Fruit fly (Drosophila melanogaster): ENCODE results near the gene CG17193.

Gene CG17193

dm6 chr3R:20031043-20031763 lies 24.7 kb downstream of the CG17193 start, which contains the start of gene trem (continued):
- TF ChIP-seq CG31441 (GFP tag; IDR thresholded peaks at IDR 0.05) (no peak; the same call in none of the 2 replicates), CG7786 (GFP tag; optimal IDR thresholded peaks at IDR 0.05) (peak; percentile 18), NC2α (GFP tag; optimal IDR thresholded peaks at IDR 0.05) (no peak), Hr3 (GFP tag; optimal IDR thresholded peaks at IDR 0.05) (peak; percentile 84), CG12769 (tag; optimal IDR thresholded peaks at IDR 0.05) (no peak), so (GFP tag; IDR thresholded peaks at IDR 0.05) (no peak), pb (GFP tag; optimal IDR thresholded peaks at IDR 0.05) (no peak), NfI (GFP tag; optimal IDR thresholded peaks at IDR 0.05) (peak; percentile 66), CG12071 (GFP tag; optimal IDR thresholded peaks at IDR 0.05) (no peak), CG8089 (GFP tag; optimal IDR thresholded peaks at IDR 0.05) (peak; percentile 16), unpg (GFP tag; optimal IDR thresholded peaks at IDR 0.05) (peak; percentile 61), CG10543 (GFP tag; optimal IDR thresholded peaks at IDR 0.05) (peak; percentile 78), pzg (GFP tag; optimal IDR thresholded peaks at IDR 0.05) (peak; percentile 24), Deaf1 (tag; optimal IDR thresholded peaks at IDR 0.05) (no peak), disco-r (GFP tag; optimal IDR thresholded peaks at IDR 0.05) (no peak), Dip3 (GFP tag; optimal IDR thresholded peaks at IDR 0.05) (peak; percentile 60), CG2202 (tag; optimal IDR thresholded peaks at IDR 0.05) (peak; percentile 28), CG1603 (tag; optimal IDR thresholded peaks at IDR 0.05) (no peak), ab (GFP tag; optimal IDR thresholded peaks at IDR 0.05) (no peak), CG10321 (GFP tag; IDR thresholded peaks at IDR 0.05) (no peak), peb (GFP tag; IDR thresholded peaks at IDR 0.05) (0 out of 2 replicates have a peak, but pooled peaks have one; percentile 13), CG2129 (GFP tag; IDR thresholded peaks at IDR 0.05; ENCODE audit: partially characterized antibody) (no peak), CG15514 (GFP tag; optimal IDR thresholded peaks at IDR 0.05) (peak; percentile 1), CG11560 (tag; IDR thresholded peaks at IDR 0.05) (peak; percentile 61; the same call in 2 of the 3 replicates), CG3838 (GFP tag; optimal IDR thresholded peaks at IDR 0.05) (peak; percentile 29), sens (GFP tag) (peak; percentile 82), seq (GFP tag; IDR thresholded peaks at IDR 0.05) (0 out of 2 replicates have a peak, but pooled peaks have one; percentile 24), BEAF-32 (GFP tag; optimal IDR thresholded peaks at IDR 0.05) (peak; percentile 13), slbo (GFP tag; IDR thresholded peaks at IDR 0.05) (peak; percentile 91), CG12155 (GFP tag; optimal IDR thresholded peaks at IDR 0.05) (peak; percentile 74), CG13123 (GFP tag; optimal IDR thresholded peaks at IDR 0.05) (peak; percentile 37), CG1792 (GFP tag; optimal IDR thresholded peaks at IDR 0.05) (no peak), HmgZ (tag; optimal IDR thresholded peaks at IDR 0.05) (peak; percentile 18), Ada2b (GFP tag; IDR thresholded peaks at IDR 0.05) (peak; percentile 39), dati (GFP tag; IDR thresholded peaks at IDR 0.05) (no peak), dmrt11E (tag; optimal IDR thresholded peaks at IDR 0.05) (peak; percentile 81), Pdp1 (GFP tag; optimal IDR thresholded peaks at IDR 0.05) (peak in 1 of 2 experiments; percentile 57), Rfx (GFP tag; IDR thresholded peaks at IDR 0.05) (peak; percentile 76), luna (GFP tag; optimal IDR thresholded peaks at IDR 0.05) (no peak), MBD-R2 (GFP tag; IDR thresholded peaks at IDR 0.05) (peak; percentile 91), Meics (GFP tag; optimal IDR thresholded peaks at IDR 0.05) (peak; percentile 81), CG42726 (GFP tag; IDR thresholded peaks at IDR 0.05; ENCODE audit: partially characterized antibody) (no peak), Atf6 (GFP tag; IDR thresholded peaks at IDR 0.05) (peak; percentile 47; the same call in 1 of the 2 replicates), Dll (GFP tag; IDR thresholded peaks at IDR 0.05; ENCODE audit: partially characterized antibody) (0 out of 4 replicates have a peak, but pooled peaks have one; percentile 2), crc (GFP tag; optimal IDR thresholded peaks at IDR 0.05) (no peak), Hr78 (GFP tag; optimal IDR thresholded peaks at IDR 0.05) (no peak), YL-1 (GFP tag; optimal IDR thresholded peaks at IDR 0.05) (peak; percentile 51), Mad (GFP tag; optimal IDR thresholded peaks at IDR 0.05) (peak; percentile 3), amos (GFP tag; IDR thresholded peaks at IDR 0.05; ENCODE audit: partially characterized antibody) (no peak)

Measured in whole organism, embryonic.